Worm (Caenorhabditis elegans): ENCODE measurements around the gene sulp-8.

The sulp-8 gene

ce11 chrV:9673199-9673843, at the start of gene sulp-8:
Gene sulp-8, minus strand, starts transcription at chrV:9673667.
- TF ChIP-seq hlh-30 (tag; optimal IDR thresholded peaks at IDR 0.05; ENCODE audit: insufficient read depth) (no peak), syd-9 (tag; optimal IDR thresholded peaks at IDR 0.05) (no peak), ref-2 (tag; optimal IDR thresholded peaks at IDR 0.05) (no peak), nfya-1 (tag; optimal IDR thresholded peaks at IDR 0.05) (no peak)

ce11 chrV:9716397-9716796, 42.9 kb upstream of the sulp-8 start, which contains the start of gene str-188:
Gene str-188, plus strand, starts transcription at chrV:9716697.
- TF ChIP-seq lin-11 (tag; optimal IDR thresholded peaks at IDR 0.05) (no peak), ceh-48 (tag; optimal IDR thresholded peaks at IDR 0.05) (no peak), eyg-1 (tag; optimal IDR thresholded peaks at IDR 0.05) (no peak), ceh-19 (GFP tag; optimal IDR thresholded peaks at IDR 0.05) (no peak), ceh-9 (tag; optimal IDR thresholded peaks at IDR 0.05) (no peak), syd-9 (tag; optimal IDR thresholded peaks at IDR 0.05) (no peak), zip-5 (tag; optimal IDR thresholded peaks at IDR 0.05) (no peak), hlh-30 (tag; optimal IDR thresholded peaks at IDR 0.05; ENCODE audit: insufficient read depth) (no peak), ceh-30 (tag; optimal IDR thresholded peaks at IDR 0.05) (no peak), ceh-2 (tag; optimal IDR thresholded peaks at IDR 0.05) (no peak), C38D4.7 (GFP tag; optimal IDR thresholded peaks at IDR 0.05) (no peak), K02D7.2 (tag; optimal IDR thresholded peaks at IDR 0.05) (no peak), Y22D7AL.16 (tag; optimal IDR thresholded peaks at IDR 0.05) (no peak), ceh-22 (tag; optimal IDR thresholded peaks at IDR 0.05) (no peak), nhr-11 (tag; optimal IDR thresholded peaks at IDR 0.05) (no peak), sox-2 (GFP tag; IDR thresholded peaks at IDR 0.05) (no peak), fkh-6 (tag; optimal IDR thresholded peaks at IDR 0.05) (no peak), ceh-14 (tag; optimal IDR thresholded peaks at IDR 0.05) (no peak)

DNA sequence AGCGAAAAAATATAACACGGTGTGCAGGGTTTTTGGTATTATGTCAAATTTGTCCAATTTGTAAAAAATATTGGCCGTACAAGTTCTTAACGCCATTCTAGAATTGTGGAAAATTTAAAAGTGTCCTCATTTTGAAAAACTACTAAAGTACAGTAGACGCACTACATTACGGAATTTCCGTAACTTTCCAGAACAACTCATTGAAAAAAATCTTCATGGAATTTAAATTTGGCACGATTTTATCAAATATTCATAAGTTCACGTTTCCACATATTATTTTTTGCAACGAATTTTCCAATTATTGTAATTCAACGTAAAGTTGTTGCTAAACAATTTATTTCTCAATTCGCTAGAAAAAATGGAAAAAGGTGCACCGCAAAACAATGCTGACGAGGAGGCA, 41.4 kb upstream of the sulp-8 start, which contains the start of gene F40F9.3:
F40F9.3 (plus strand) TSS at position 301 of the 400 bp plus-strand sequence.
- TF ChIP-seq ceh-6 (GFP tag; optimal IDR thresholded peaks at IDR 0.05) (no peak), hlh-13 (GFP tag; optimal IDR thresholded peaks at IDR 0.05) (no peak), K09A11.1 (tag; optimal IDR thresholded peaks at IDR 0.05; ENCODE audit: insufficient read depth) (no peak), hlh-30 (tag; optimal IDR thresholded peaks at IDR 0.05; ENCODE audit: insufficient read depth) (no peak), unc-3 (GFP tag; conservative IDR thresholded peaks at IDR 0.05) (no peak), unc-3 (tag; optimal IDR thresholded peaks at IDR 0.05) (no peak), ets-4 (tag; optimal IDR thresholded peaks at IDR 0.05) (no peak), Y22D7AL.16 (tag; optimal IDR thresholded peaks at IDR 0.05) (no peak), ama-1 (optimal IDR thresholded peaks at IDR 0.05) (no peak), ttx-3 (tag; optimal IDR thresholded peaks at IDR 0.05) (no peak), C08G9.2 (tag; optimal IDR thresholded peaks at IDR 0.05) (no peak), zip-5 (tag; optimal IDR thresholded peaks at IDR 0.05) (no peak), ceh-14 (tag; optimal IDR thresholded peaks at IDR 0.05) (no peak), elt-4 (tag; optimal IDR thresholded peaks at IDR 0.05) (no peak), eyg-1 (tag; optimal IDR thresholded peaks at IDR 0.05) (no peak), mec-3 (tag; optimal IDR thresholded peaks at IDR 0.05; ENCODE audit: borderline replicate concordance) (no peak), dmd-4 (tag; optimal IDR thresholded peaks at IDR 0.05; ENCODE audit: borderline replicate concordance) (no peak), lin-11 (tag; optimal IDR thresholded peaks at IDR 0.05) (no peak), ceh-2 (tag; optimal IDR thresholded peaks at IDR 0.05) (no peak), dve-1 (tag; optimal IDR thresholded peaks at IDR 0.05) (no peak), npax-4 (tag; optimal IDR thresholded peaks at IDR 0.05) (no peak)

ce11 chrV:9713532-9713931, 40.1 kb upstream of the sulp-8 start, which contains the start of gene F40F9.10:
Gene F40F9.10, minus strand, starts transcription at chrV:9713632.
- TF ChIP-seq rnt-1 (tag; optimal IDR thresholded peaks at IDR 0.05) (no peak), K09A11.1 (tag; optimal IDR thresholded peaks at IDR 0.05; ENCODE audit: insufficient read depth) (no peak), mec-3 (tag; optimal IDR thresholded peaks at IDR 0.05; ENCODE audit: borderline replicate concordance) (no peak), nfya-1 (tag; optimal IDR thresholded peaks at IDR 0.05) (no peak), odd-2 (tag; optimal IDR thresholded peaks at IDR 0.05) (no peak), fkh-6 (tag; optimal IDR thresholded peaks at IDR 0.05) (no peak), T23F11.4 (GFP tag; optimal IDR thresholded peaks at IDR 0.05) (no peak), eyg-1 (tag; optimal IDR thresholded peaks at IDR 0.05) (no peak), tbx-7 (tag; optimal IDR thresholded peaks at IDR 0.05) (no peak), hlh-8 (tag; optimal IDR thresholded peaks at IDR 0.05) (no peak), madf-2 (tag; optimal IDR thresholded peaks at IDR 0.05) (no peak), hlh-13 (GFP tag; optimal IDR thresholded peaks at IDR 0.05) (no peak), dve-1 (tag; optimal IDR thresholded peaks at IDR 0.05) (no peak)
